Worm (Caenorhabditis elegans) whole organism, late embryonic: ENCODE data around the gene hda-2.

Experiments used
- F13H6.1 ChIP-seq: sonication (generic microtip); optimal IDR thresholded peaks from 2 replicates; lab custom pipeline; 2016; ENCODE audit warnings: missing genetic modification characterization, missing compliant biosample characterization
- ama-1 ChIP-seq: fragments of 150-350 bp; optimal IDR thresholded peaks from 2 replicates; lab custom pipeline; 2014
- elt-2 ChIP-seq: sonication (generic microtip); optimal IDR thresholded peaks from 2 replicates; lab custom pipeline; 2016; ENCODE audit warnings: missing genetic modification reagents, missing genetic modification characterization, missing compliant biosample characterization
- fkh-10 ChIP-seq: fragments of 150-350 bp; optimal IDR thresholded peaks from 2 replicates; lab custom pipeline; 2014; ENCODE audit warnings: missing biosample characterization, missing genetic modification reagents, missing genetic modification characterization
- mec-3 ChIP-seq: sonication (generic microtip); optimal IDR thresholded peaks from 2 replicates; lab custom pipeline; 2016; ENCODE audit warnings: borderline replicate concordance, missing genetic modification characterization, missing compliant biosample characterization
- pag-3 ChIP-seq: sonication (generic microtip); optimal IDR thresholded peaks from 2 replicates; lab custom pipeline; 2016; ENCODE audit warnings: missing compliant biosample characterization, missing genetic modification characterization, borderline replicate concordance
- rnt-1 ChIP-seq: sonication (generic microtip); optimal IDR thresholded peaks from 2 replicates; lab custom pipeline; 2016; ENCODE audit warnings: missing genetic modification characterization, missing compliant biosample characterization
- sox-4 ChIP-seq: sonication (generic microtip); optimal IDR thresholded peaks from 2 replicates; lab custom pipeline; 2017; ENCODE audit warnings: mild to moderate bottlenecking, missing genetic modification characterization, inconsistent platforms, missing compliant biosample characterization
- unc-55 ChIP-seq: sonication (generic microtip); optimal IDR thresholded peaks from 2 replicates; lab custom pipeline; 2017; ENCODE audit warnings: missing biosample characterization, missing genetic modification reagents, missing genetic modification characterization
- zip-5 ChIP-seq: sonication (generic microtip); optimal IDR thresholded peaks from 2 replicates; lab custom pipeline; 2016; ENCODE audit warnings: missing genetic modification characterization, missing compliant biosample characterization

ce11 chrII:8037863-8038262, 15.5 kb upstream of the hda-2 start, which contains the start of gene C08B11.9:
- TF ChIP-seq ama-1 = no peak
- TF ChIP-seq F13H6.1 (tag; lab: Kevin White, UChicago) = no peak
- no peak for TF ChIP-seq sox-4 (tag; lab: Kevin White, UChicago)
- TF ChIP-seq fkh-10 (GFP tag; lab: Kevin White, UChicago) = no peak
- no peak for TF ChIP-seq zip-5 (tag; lab: Kevin White, UChicago)
- no peak for TF ChIP-seq unc-55
- no peak for TF ChIP-seq rnt-1 (tag; lab: Kevin White, UChicago)
- TF ChIP-seq mec-3 = no peak
- no peak for TF ChIP-seq elt-2
- TF ChIP-seq pag-3 = no peak
